Worm (Caenorhabditis elegans) whole organism, L2 larva: ENCODE measurements around the gene cmd-1.

ENCODE experiments used
- Y55F3AM.14 ChIP-seq: fragments of 200-800 bp; sonication (Bioruptor generic); optimal IDR thresholded peaks from 2 replicates; lab custom pipeline; 2018; ENCODE audit warnings: mild to moderate bottlenecking, missing genetic modification characterization, missing compliant biosample characterization
- ZK546.5 ChIP-seq: sonication (generic microtip); optimal IDR thresholded peaks from 2 replicates; lab custom pipeline; 2017; ENCODE audit warnings: missing biosample characterization, missing genetic modification characterization
- aly-2 ChIP-seq: fragments of 150-350 bp; optimal IDR thresholded peaks from 2 replicates; lab custom pipeline; 2014; ENCODE audit warnings: missing biosample characterization, missing genetic modification characterization
- blmp-1 ChIP-seq: sonication (generic microtip); optimal IDR thresholded peaks from 2 replicates; lab custom pipeline; 2017; ENCODE audit warnings: missing genetic modification characterization, mild to moderate bottlenecking, missing compliant biosample characterization, antibody characterized with exemption, moderate library complexity; ENCODE audit not compliant: insufficient read depth
- ceh-16 ChIP-seq: fragments of 150-350 bp; optimal IDR thresholded peaks from 2 replicates; lab custom pipeline; 2014; ENCODE audit warnings: missing biosample characterization, missing genetic modification characterization
- ceh-82 ChIP-seq: fragments of 150-350 bp; optimal IDR thresholded peaks from 2 replicates; lab custom pipeline; 2014; ENCODE audit warnings: missing biosample characterization, missing genetic modification characterization
- dmd-4 ChIP-seq: sonication (generic microtip); optimal IDR thresholded peaks from 2 replicates; lab custom pipeline; 2017; ENCODE audit warnings: missing biosample characterization, missing genetic modification characterization
- egl-27 ChIP-seq: sonication (generic microtip); optimal IDR thresholded peaks from 3 replicates; lab custom pipeline; 2017; ENCODE audit warnings: missing biosample characterization, missing genetic modification reagents, missing genetic modification characterization
- elt-3 ChIP-seq: sonication (generic microtip); optimal IDR thresholded peaks from 2 replicates; lab custom pipeline; 2017; ENCODE audit warnings: missing biosample characterization, missing genetic modification characterization
- fos-1 ChIP-seq: fragments of 150-350 bp; optimal IDR thresholded peaks from 2 replicates; lab custom pipeline; 2014; ENCODE audit warnings: missing biosample characterization, missing genetic modification characterization
- gmeb-1 ChIP-seq: fragments of 150-350 bp; optimal IDR thresholded peaks from 2 replicates; lab custom pipeline; 2014; ENCODE audit warnings: missing biosample characterization, missing genetic modification characterization
- lin-13 ChIP-seq: fragments of 150-350 bp; optimal IDR thresholded peaks from 2 replicates; lab custom pipeline; 2014; ENCODE audit warnings: missing biosample characterization, missing genetic modification reagents, missing genetic modification characterization
- lin-39 ChIP-seq: fragments of 150-350 bp; optimal IDR thresholded peaks from 2 replicates; lab custom pipeline; 2014; ENCODE audit warnings: missing biosample characterization, missing genetic modification reagents, missing genetic modification characterization
- lsy-2 ChIP-seq, 2 experiments: fragments of 150-350 bp in 1 of 2; sonication (generic microtip) in 1 of 2; optimal IDR thresholded peaks; 2 replicates each; lab custom pipeline; 2014 to 2017; ENCODE audit warnings: missing biosample characterization in 2 of 2, missing genetic modification characterization in 2 of 2
- mbf-1 ChIP-seq: sonication (generic microtip); optimal IDR thresholded peaks from 2 replicates; lab custom pipeline; 2017; ENCODE audit warnings: missing biosample characterization, missing genetic modification characterization
- mdl-1 ChIP-seq, 2 experiments: fragments of 150-350 bp in 1 of 2; sonication (generic microtip) in 1 of 2; optimal IDR thresholded peaks; 2 replicates each; lab custom pipeline; 2017; ENCODE audit warnings: missing biosample characterization in 2 of 2, missing genetic modification characterization in 2 of 2
- nhr-11 ChIP-seq: fragments of 150-350 bp; optimal IDR thresholded peaks from 2 replicates; lab custom pipeline; 2014; ENCODE audit warnings: missing biosample characterization, missing genetic modification characterization
- nhr-12 ChIP-seq: fragments of 150-350 bp; optimal IDR thresholded peaks from 2 replicates; lab custom pipeline; 2014; ENCODE audit warnings: missing biosample characterization, missing genetic modification characterization
- nhr-129 ChIP-seq: fragments of 150-350 bp; optimal IDR thresholded peaks from 2 replicates; lab custom pipeline; 2014; ENCODE audit warnings: missing biosample characterization, missing genetic modification characterization
- nhr-21 ChIP-seq: fragments of 150-350 bp; optimal IDR thresholded peaks from 2 replicates; lab custom pipeline; 2014; ENCODE audit warnings: missing biosample characterization, missing genetic modification characterization
- nhr-23 ChIP-seq: fragments of 150-350 bp; optimal IDR thresholded peaks from 2 replicates; lab custom pipeline; 2014; ENCODE audit warnings: missing biosample characterization, missing genetic modification reagents, missing genetic modification characterization
- nhr-237 ChIP-seq: fragments of 150-350 bp; optimal IDR thresholded peaks from 2 replicates; lab custom pipeline; 2014; ENCODE audit warnings: missing biosample characterization, missing genetic modification characterization
- nhr-77 ChIP-seq: fragments of 150-350 bp; optimal IDR thresholded peaks from 2 replicates; lab custom pipeline; 2014; ENCODE audit warnings: missing biosample characterization, missing genetic modification characterization
- peb-1 ChIP-seq: fragments of 150-350 bp; optimal IDR thresholded peaks from 2 replicates; lab custom pipeline; 2014; ENCODE audit warnings: missing biosample characterization, missing genetic modification characterization
- sma-3 ChIP-seq: sonication (generic microtip); optimal IDR thresholded peaks from 2 replicates; lab custom pipeline; 2016; ENCODE audit warnings: missing genetic modification reagents, missing genetic modification characterization, missing compliant biosample characterization
- sma-9 ChIP-seq, 2 experiments: fragments of 150-350 bp in 1 of 2; sonication (generic microtip) in 1 of 2; optimal IDR thresholded peaks; 2 replicates each; lab custom pipeline; 2014 to 2016; ENCODE audit warnings: missing genetic modification characterization in 2 of 2, mild to moderate bottlenecking in 1 of 2, missing biosample characterization in 1 of 2, missing compliant biosample characterization in 1 of 2, missing genetic modification reagents in 1 of 2, moderate library complexity in 1 of 2
- unc-62 ChIP-seq: fragments of 150-350 bp; optimal IDR thresholded peaks from 2 replicates; lab custom pipeline; 2014; ENCODE audit warnings: missing biosample characterization, missing genetic modification reagents, missing genetic modification characterization
- zag-1 ChIP-seq: fragments of 150-350 bp; optimal IDR thresholded peaks from 2 replicates; lab custom pipeline; 2014; ENCODE audit warnings: missing biosample characterization, missing genetic modification characterization
- ztf-1 ChIP-seq: fragments of 200-800 bp; sonication (Bioruptor generic); conservative IDR thresholded peaks from 2 replicates; pipeline ENCODE4 v1.3.6; 2022; ENCODE audit warnings: missing genetic modification characterization, missing compliant biosample characterization
- ztf-4 ChIP-seq: fragments of 150-350 bp; optimal IDR thresholded peaks from 2 replicates; lab custom pipeline; 2014; ENCODE audit warnings: missing biosample characterization, missing genetic modification characterization

cmd-1 gene

DNA sequence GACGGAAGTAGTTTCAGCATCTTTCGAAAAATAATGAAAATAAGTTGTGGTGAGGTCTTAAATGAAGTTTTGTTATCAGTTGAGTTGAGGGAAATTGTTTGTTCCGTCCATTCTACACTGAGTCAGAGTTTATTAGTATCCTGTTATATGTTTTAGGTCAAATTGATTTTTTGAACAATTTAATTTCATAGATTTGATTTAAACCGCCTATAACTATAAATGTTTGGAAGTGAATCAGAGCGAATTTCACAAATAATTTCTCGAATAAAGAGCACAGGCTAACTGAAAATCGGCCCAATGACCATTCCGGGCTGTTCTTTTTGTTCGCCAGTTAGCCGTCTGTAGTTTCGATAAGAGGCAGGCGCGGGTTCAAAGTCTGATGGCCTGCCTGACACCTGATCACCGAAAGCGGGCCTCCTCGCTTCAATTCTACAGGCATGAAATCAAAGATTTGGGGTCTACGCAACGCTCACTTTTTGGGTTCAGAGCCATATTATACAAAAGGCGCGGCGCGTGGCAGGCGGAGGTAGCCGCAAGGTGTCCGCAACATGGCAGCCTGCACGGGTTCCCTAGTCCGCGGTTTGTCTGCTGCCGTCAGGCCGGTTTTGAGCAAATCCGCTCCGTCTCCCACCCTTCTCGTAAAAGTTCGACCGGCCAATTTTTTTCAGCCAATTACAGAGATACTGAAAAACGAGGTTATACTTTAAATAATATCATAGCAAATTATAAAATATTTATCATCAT is 24.0 kb upstream of the cmd-1 start, which contains the start of gene W07B8.4:
TSS of gene W07B8.4 (minus strand) at position 51 of the 744 bp plus-strand sequence.
- TF ChIP-seq elt-3 (tag; lab: Kevin White, UChicago) (no peak), lin-13 (no peak), nhr-21 (no peak), egl-27 (no peak), lsy-2 (tag; optimal IDR thresholded peaks at IDR 0.05; lab: Kevin White, UChicago) (no peak), nhr-11 (tag; lab: Kevin White, UChicago) (no peak), sma-9 (GFP tag; optimal IDR thresholded peaks at IDR 0.05; lab: Kevin White, UChicago) (no peak), sma-9 (tag; optimal IDR thresholded peaks at IDR 0.05; lab: Kevin White, UChicago) (no peak), mbf-1 (tag; lab: Kevin White, UChicago) (no peak), Y55F3AM.14 (GFP tag; lab: Kevin White, UChicago) (no peak), mdl-1 (tag; optimal IDR thresholded peaks at IDR 0.05; lab: Kevin White, UChicago) (no peak), blmp-1 (tag; lab: Kevin White, UChicago) (no peak), aly-2 (tag; lab: Kevin White, UChicago) (no peak), nhr-129 (tag; lab: Kevin White, UChicago) (no peak), gmeb-1 (tag; lab: Kevin White, UChicago) (no peak)
- TF ChIP-seq, all 48 proteins: peak for 0

DNA sequence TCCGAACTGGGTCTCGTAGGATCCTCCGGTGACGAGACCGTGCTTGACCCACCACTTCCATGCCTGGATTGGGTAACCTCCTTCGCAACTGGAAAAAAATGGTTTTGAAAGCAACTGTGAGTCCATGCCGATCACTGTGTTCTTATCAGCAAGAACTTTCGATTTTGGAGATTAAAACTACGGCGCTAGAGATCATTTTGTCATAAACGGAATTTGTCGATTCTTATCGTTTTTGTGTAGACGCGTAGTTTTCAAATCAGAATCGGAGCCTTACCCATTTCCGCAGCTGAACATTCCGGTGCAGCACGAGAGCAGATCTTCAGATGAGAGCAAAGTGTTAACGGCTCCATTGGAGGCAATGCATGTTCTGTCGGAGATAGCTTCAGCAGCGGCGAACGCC is 22.8 kb upstream of the cmd-1 start:
- TF ChIP-seq peb-1 (tag; lab: Kevin White, UChicago) = no peak
- no peak for TF ChIP-seq sma-3 (GFP tag; lab: Kevin White, UChicago)
- no peak for TF ChIP-seq lsy-2 (tag; optimal IDR thresholded peaks at IDR 0.05; lab: Kevin White, UChicago)
- TF ChIP-seq unc-62 (GFP tag; lab: Kevin White, UChicago) = no peak

DNA sequence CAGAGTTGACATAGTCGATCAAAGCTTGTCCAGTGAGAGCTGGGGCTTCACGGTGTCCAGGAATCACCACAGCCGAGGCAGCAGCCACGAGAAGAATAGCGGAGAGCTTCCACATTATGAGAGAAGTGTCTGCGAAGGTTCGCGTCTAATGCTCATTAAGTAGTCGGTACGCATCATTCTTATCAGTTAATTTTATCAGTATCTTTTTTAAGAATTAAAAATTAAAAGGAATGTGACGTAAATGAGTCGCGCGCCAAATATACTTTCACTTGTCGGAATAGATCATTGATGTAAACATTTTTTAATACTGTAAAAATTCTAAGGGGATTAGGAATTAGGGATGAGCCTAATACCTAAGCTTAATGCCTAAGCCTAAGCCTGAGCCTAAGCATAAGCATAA is 22.2 kb upstream of the cmd-1 start, which contains the start of gene cpr-5:
TSS of gene cpr-5 (minus strand) at position 197 of the 400 bp plus-strand sequence.
- TF ChIP-seq dmd-4 (tag; lab: Kevin White, UChicago) = no peak
- TF ChIP-seq blmp-1 (tag; lab: Kevin White, UChicago) = peak; percentile 25

DNA sequence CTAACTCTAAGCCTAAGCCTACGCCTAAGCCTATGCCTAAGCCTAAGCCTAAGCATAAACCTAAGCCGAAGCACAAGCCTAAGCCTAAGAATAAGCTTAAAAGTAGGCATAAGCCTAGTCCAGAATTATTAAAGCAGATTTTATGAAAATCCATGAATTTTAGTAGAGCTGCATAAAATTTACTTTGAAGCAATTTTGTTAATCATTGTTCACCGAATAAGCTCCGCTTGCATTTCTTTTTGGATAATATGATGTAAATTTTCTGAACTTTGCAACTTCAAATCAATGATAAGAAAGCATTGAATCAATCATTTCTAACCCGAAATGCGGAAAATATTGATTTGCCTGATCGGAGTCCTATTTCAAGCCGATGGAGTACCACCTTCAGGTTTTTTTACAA is 21.8 kb upstream of the cmd-1 start, which contains the start of gene cpr-8:
TSS of gene cpr-8 (plus strand) at position 301 of the 400 bp plus-strand sequence.
- TF ChIP-seq ztf-4 = no peak
- no peak for TF ChIP-seq lsy-2 (tag; optimal IDR thresholded peaks at IDR 0.05; lab: Kevin White, UChicago)
- TF ChIP-seq ZK546.5 (tag; lab: Kevin White, UChicago) = no peak
- no peak for TF ChIP-seq zag-1 (tag; lab: Kevin White, UChicago)
- TF ChIP-seq elt-3 (tag; lab: Kevin White, UChicago) = no peak
- no peak for TF ChIP-seq ceh-16 (tag; lab: Kevin White, UChicago)
- no peak for TF ChIP-seq dmd-4 (tag; lab: Kevin White, UChicago)
- no peak for TF ChIP-seq nhr-237 (tag; lab: Kevin White, UChicago)
- no peak for TF ChIP-seq sma-9 (GFP tag; optimal IDR thresholded peaks at IDR 0.05; lab: Kevin White, UChicago)
- TF ChIP-seq sma-9 (tag; optimal IDR thresholded peaks at IDR 0.05; lab: Kevin White, UChicago) = no peak
- TF ChIP-seq lin-13 = no peak

DNA sequence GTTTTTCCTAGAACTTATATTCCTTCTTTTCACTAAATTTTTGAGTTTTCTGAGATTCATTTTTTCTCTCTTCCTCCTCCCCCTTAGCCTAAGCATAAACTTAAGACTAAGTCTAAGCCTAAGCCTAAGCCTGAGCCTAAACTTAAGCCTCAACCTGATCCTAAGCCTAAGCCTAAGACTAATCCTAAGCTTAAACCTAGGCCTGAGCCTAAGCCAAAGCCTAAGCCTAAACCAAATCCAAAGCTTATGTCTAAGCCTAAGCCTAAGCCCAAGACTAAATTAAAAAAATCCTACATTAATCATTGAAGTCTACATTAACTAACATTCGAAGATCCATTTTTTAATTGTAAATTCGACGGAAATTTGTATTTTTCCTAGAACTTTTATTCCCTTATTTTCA is 15.3 kb upstream of the cmd-1 start:
- no peak for TF ChIP-seq gmeb-1 (tag; lab: Kevin White, UChicago)
- no peak for TF ChIP-seq nhr-237 (tag; lab: Kevin White, UChicago)
- TF ChIP-seq ZK546.5 (tag; lab: Kevin White, UChicago) = no peak
- no peak for TF ChIP-seq nhr-77 (tag; lab: Kevin White, UChicago)
- TF ChIP-seq lin-39 (tag; lab: Kevin White, UChicago) = no peak
- TF ChIP-seq dmd-4 (tag; lab: Kevin White, UChicago) = no peak
- no peak for TF ChIP-seq ztf-1
- no peak for TF ChIP-seq fos-1 (tag; lab: Kevin White, UChicago)
- no peak for TF ChIP-seq nhr-23 (tag; lab: Kevin White, UChicago)
- TF ChIP-seq elt-3 (tag; lab: Kevin White, UChicago) = no peak
- TF ChIP-seq nhr-12 (tag; lab: Kevin White, UChicago) = no peak
- no peak for TF ChIP-seq ceh-82 (tag; lab: Kevin White, UChicago)
